Fruit fly (Drosophila melanogaster) whole organism, wandering third instar larva: ENCODE data around the gene Lk.

Experiments used
- Abd-B ChIP-seq: fragments of >200 bp; optimal IDR thresholded peaks from 2 replicates; lab custom pipeline; 2017; ENCODE audit warnings: missing biosample characterization, missing genetic modification characterization
- CG32264 ChIP-seq: fragments of 200-800 bp; sonication (Bioruptor generic); optimal IDR thresholded peaks from 2 replicates; lab custom pipeline; 2016; ENCODE audit warnings: missing biosample characterization, missing genetic modification characterization
- CG9705 ChIP-seq: fragments of 200-800 bp; sonication (Bioruptor generic); optimal IDR thresholded peaks from 2 replicates; lab custom pipeline; 2018; ENCODE audit warnings: missing biosample characterization, mild to moderate bottlenecking, missing genetic modification characterization
- CrebA ChIP-seq: fragments of 200-800 bp; sonication (Bioruptor generic); optimal IDR thresholded peaks from 2 replicates; lab custom pipeline; 2016; ENCODE audit warnings: missing biosample characterization, mild to moderate bottlenecking, missing genetic modification characterization, borderline replicate concordance
- Dfd ChIP-seq: fragments of >200 bp; optimal IDR thresholded peaks from 2 replicates; lab custom pipeline; 2017; ENCODE audit warnings: missing biosample characterization, missing genetic modification characterization
- Dif ChIP-seq: fragments of 200-275, 200-300 bp; sonication (Bioruptor generic); optimal IDR thresholded peaks from 2 replicates; lab custom pipeline; 2018; ENCODE audit warnings: missing biosample characterization, missing genetic modification characterization; ENCODE audit not compliant: partially characterized antibody
- HLH106 ChIP-seq: fragments of 200-800 bp; optimal IDR thresholded peaks from 3 replicates; lab custom pipeline; 2019; ENCODE audit warnings: missing biosample characterization, mild to moderate bottlenecking, missing genetic modification characterization, moderate library complexity
- Hnf4 ChIP-seq: fragments of 200-800 bp; sonication (Bioruptor generic); optimal IDR thresholded peaks from 2 replicates; lab custom pipeline; 2016; ENCODE audit warnings: missing biosample characterization, mild to moderate bottlenecking, missing genetic modification characterization
- Hr78 ChIP-seq: fragments of >200 bp; optimal IDR thresholded peaks from 2 replicates; lab custom pipeline; 2017; ENCODE audit warnings: missing biosample characterization, missing genetic modification characterization
- Hr83 ChIP-seq: fragments of 200-300 bp; sonication (Bioruptor generic); optimal IDR thresholded peaks from 2 replicates; lab custom pipeline; 2016; ENCODE audit warnings: missing biosample characterization, mild to moderate bottlenecking, missing genetic modification characterization, moderate library complexity; ENCODE audit not compliant: poor library complexity, severe bottlenecking
- Jra ChIP-seq: sonication (Bioruptor generic); optimal IDR thresholded peaks from 2 replicates; lab custom pipeline; 2016; ENCODE audit warnings: missing biosample characterization, missing genetic modification characterization
- Mio ChIP-seq: sonication (Bioruptor generic); optimal IDR thresholded peaks from 2 replicates; lab custom pipeline; 2016; ENCODE audit warnings: missing biosample characterization, missing genetic modification characterization
- Myc ChIP-seq: fragments of >200 bp; optimal IDR thresholded peaks from 2 replicates; lab custom pipeline; 2017
- OdsH ChIP-seq: fragments of 200-800 bp; sonication (Bioruptor generic); optimal IDR thresholded peaks from 2 replicates; lab custom pipeline; 2016; ENCODE audit warnings: missing biosample characterization, mild to moderate bottlenecking, missing genetic modification characterization
- Rel ChIP-seq, 2 experiments: fragments of 200-800 bp; sonication (Bioruptor generic) in 1 of 2; optimal IDR thresholded peaks; 2 replicates in 1 of 2; 3 replicates in 1 of 2; lab custom pipeline; 2016 to 2019; ENCODE audit warnings: mild to moderate bottlenecking in 2 of 2, missing biosample characterization in 2 of 2, missing genetic modification characterization in 2 of 2, moderate library complexity in 1 of 2
- Sp1 ChIP-seq: fragments of 200-800 bp; sonication (Bioruptor generic); optimal IDR thresholded peaks from 3 replicates; lab custom pipeline; 2019; ENCODE audit warnings: missing biosample characterization, mild to moderate bottlenecking, missing genetic modification characterization, moderate library complexity
- br ChIP-seq: fragments of 200-800 bp; sonication (Bioruptor generic); optimal IDR thresholded peaks from 2 replicates; lab custom pipeline; 2016; ENCODE audit warnings: missing biosample characterization, missing genetic modification characterization
- brk ChIP-seq: fragments of 200-800 bp; sonication (Bioruptor generic); optimal IDR thresholded peaks from 2 replicates; lab custom pipeline; 2016; ENCODE audit warnings: missing biosample characterization, mild to moderate bottlenecking, missing genetic modification characterization
- dl ChIP-seq, 2 experiments: fragments of 175-275, 200-275 bp in 1 of 2; fragments of 200-275 bp in 1 of 2; sonication (Bioruptor generic); optimal IDR thresholded peaks; lab custom pipeline; 2018; ENCODE audit warnings: mild to moderate bottlenecking in 2 of 2, missing biosample characterization in 2 of 2, missing genetic modification characterization in 2 of 2, moderate library complexity in 2 of 2; ENCODE audit not compliant: partially characterized antibody in 2 of 2, insufficient read depth in 1 of 2
- dmrt93B ChIP-seq: fragments of 200-800 bp; sonication (Bioruptor generic); optimal IDR thresholded peaks from 2 replicates; lab custom pipeline; 2018; ENCODE audit warnings: missing biosample characterization, mild to moderate bottlenecking, missing genetic modification characterization
- dsf ChIP-seq: sonication (Bioruptor generic); optimal IDR thresholded peaks from 2 replicates; lab custom pipeline; 2016; ENCODE audit warnings: missing biosample characterization, missing genetic modification characterization, borderline replicate concordance
- ey ChIP-seq: fragments of 200-800 bp; sonication (Bioruptor generic); optimal IDR thresholded peaks from 2 replicates; lab custom pipeline; 2016; ENCODE audit warnings: missing biosample characterization, missing genetic modification characterization
- foxo ChIP-seq, 2 experiments: fragments of 200-800 bp; sonication (Bioruptor generic); optimal IDR thresholded peaks; 2 replicates in 1 of 2; 3 replicates in 1 of 2; lab custom pipeline; 2016 to 2017; ENCODE audit warnings: missing biosample characterization in 2 of 2, missing genetic modification characterization in 2 of 2
- fru ChIP-seq: fragments of 200-800 bp; sonication (Bioruptor generic); optimal IDR thresholded peaks from 3 replicates; lab custom pipeline; 2016; ENCODE audit warnings: missing biosample characterization, mild to moderate bottlenecking, missing genetic modification characterization
- h ChIP-seq: fragments of 200-800 bp; sonication (Bioruptor generic); optimal IDR thresholded peaks from 3 replicates; lab custom pipeline; 2016; ENCODE audit warnings: missing biosample characterization, mild to moderate bottlenecking, missing genetic modification characterization
- jim ChIP-seq: fragments of 175-275, 200-325 bp; sonication (Bioruptor generic); optimal IDR thresholded peaks from 2 replicates; lab custom pipeline; 2016; ENCODE audit warnings: missing biosample characterization, mild to moderate bottlenecking, missing genetic modification characterization
- psq ChIP-seq: fragments of 200-800 bp; sonication (Bioruptor generic); optimal IDR thresholded peaks from 3 replicates; lab custom pipeline; 2017; ENCODE audit warnings: missing biosample characterization, mild to moderate bottlenecking, missing genetic modification characterization, moderate library complexity
- sage ChIP-seq: fragments of 200-800 bp; sonication (Bioruptor generic); optimal IDR thresholded peaks from 2 replicates; lab custom pipeline; 2016; ENCODE audit warnings: missing biosample characterization, mild to moderate bottlenecking, missing genetic modification characterization
- sv ChIP-seq: fragments of 200-800 bp; sonication (Bioruptor generic); optimal IDR thresholded peaks from 3 replicates; lab custom pipeline; 2016; ENCODE audit warnings: missing biosample characterization, missing genetic modification characterization
- tai ChIP-seq: sonication (Bioruptor generic); optimal IDR thresholded peaks from 2 replicates; lab custom pipeline; 2016; ENCODE audit warnings: missing biosample characterization, missing genetic modification characterization
- usp ChIP-seq: fragments of >200 bp; optimal IDR thresholded peaks from 2 replicates; lab custom pipeline; 2017; ENCODE audit warnings: missing biosample characterization, missing genetic modification characterization
- woc ChIP-seq: sonication (Bioruptor generic); optimal IDR thresholded peaks from 2 replicates; lab custom pipeline; 2016; ENCODE audit warnings: missing biosample characterization, mild to moderate bottlenecking, missing genetic modification characterization

The Lk gene

dm6 chr3L:14549958-14550357 lies 10.6 kb downstream of the Lk start:
- TF ChIP-seq Dif (GFP tag; lab: Kevin White, UChicago), result no peak
- no peak for TF ChIP-seq br (GFP tag; lab: Kevin White, UChicago)
- TF ChIP-seq Abd-B (GFP tag; lab: Kevin White, UChicago), result no peak
- no peak for TF ChIP-seq woc (GFP tag; lab: Kevin White, UChicago)
- no peak for TF ChIP-seq sage (GFP tag; lab: Kevin White, UChicago)
- TF ChIP-seq CrebA (GFP tag; lab: Kevin White, UChicago), result no peak
- no peak for TF ChIP-seq h (GFP tag; lab: Kevin White, UChicago)
- no peak for TF ChIP-seq ey
- TF ChIP-seq psq (GFP tag; lab: Kevin White, UChicago), result no peak
- TF ChIP-seq tai (GFP tag; lab: Kevin White, UChicago), result no peak
- no peak for TF ChIP-seq HLH106 (tag; lab: Kevin White, UChicago)
- TF ChIP-seq Jra (GFP tag; lab: Kevin White, UChicago), result no peak
- no peak for TF ChIP-seq Mio (GFP tag; lab: Kevin White, UChicago)
- no peak for TF ChIP-seq Sp1 (GFP tag; lab: Kevin White, UChicago)
- TF ChIP-seq, all 38 proteins: peak for 0

- TF ChIP-seq dmrt93B (GFP tag; lab: Kevin White, UChicago), result no peak
- no peak for TF ChIP-seq h (GFP tag; lab: Kevin White, UChicago)
- TF ChIP-seq jim (GFP tag; lab: Kevin White, UChicago), result no peak
- TF ChIP-seq sage (GFP tag; lab: Kevin White, UChicago), result no peak
- TF ChIP-seq Dfd (GFP tag; lab: Kevin White, UChicago), result no peak
- no peak for TF ChIP-seq CrebA (GFP tag; lab: Kevin White, UChicago)
- no peak for TF ChIP-seq dsf (GFP tag; lab: Kevin White, UChicago)
- TF ChIP-seq HLH106 (tag; lab: Kevin White, UChicago), result no peak
- TF ChIP-seq fru (GFP tag; lab: Kevin White, UChicago), result no peak
- no peak for TF ChIP-seq CG9705 (GFP tag; lab: Kevin White, UChicago)
Measured at dm6 chr3L:14549215-14549614, 11.3 kb downstream of the Lk start.

- TF ChIP-seq Myc (no peak), tai (GFP tag; lab: Kevin White, UChicago) (no peak), h (GFP tag; lab: Kevin White, UChicago) (peak; percentile 31), OdsH (GFP tag; lab: Kevin White, UChicago) (no peak), psq (GFP tag; lab: Kevin White, UChicago) (no peak), CG9705 (GFP tag; lab: Kevin White, UChicago) (no peak), Hr78 (GFP tag; lab: Kevin White, UChicago) (no peak), usp (GFP tag; lab: Kevin White, UChicago) (no peak), dsf (GFP tag; lab: Kevin White, UChicago) (no peak), brk (GFP tag; lab: Kevin White, UChicago) (no peak), dl (GFP tag; optimal IDR thresholded peaks at IDR 0.05; lab: Kevin White, UChicago; ENCODE audit: insufficient read depth in 1 of 2, partially characterized antibody in 2 of 2) (no peak), sv (GFP tag; lab: Kevin White, UChicago) (no peak), Rel (GFP tag; optimal IDR thresholded peaks at IDR 0.05; lab: Kevin White, UChicago) (no peak), Rel (tag; optimal IDR thresholded peaks at IDR 0.05; lab: Kevin White, UChicago) (peak; percentile 27)
- TF ChIP-seq, all 38 proteins: peak for 2
Measured at dm6 chr3L:14547811-14548765, 12.5 kb downstream of the Lk start.

dm6 chr3L:14546918-14547533 lies 13.5 kb downstream of the Lk start:
- TF ChIP-seq foxo (GFP tag; optimal IDR thresholded peaks at IDR 0.05; lab: Kevin White, UChicago), result no peak
- TF ChIP-seq CG32264 (GFP tag; lab: Kevin White, UChicago), result no peak
- TF ChIP-seq tai (GFP tag; lab: Kevin White, UChicago), result no peak
- no peak for TF ChIP-seq ey
- no peak for TF ChIP-seq Hnf4 (GFP tag; lab: Kevin White, UChicago)
- no peak for TF ChIP-seq Hr83 (GFP tag; lab: Kevin White, UChicago)
